Worm (Caenorhabditis elegans) whole organism, L1 larva: ENCODE data around the gene T23B7.2.

Experiments used
- C34B4.2 ChIP-seq: sonication (generic microtip); optimal IDR thresholded peaks from 2 replicates; lab custom pipeline; 2017; ENCODE audit warnings: mild to moderate bottlenecking, missing genetic modification characterization, missing compliant biosample characterization
- Y116A8C.19 ChIP-seq: sonication (generic microtip); optimal IDR thresholded peaks from 2 replicates; lab custom pipeline; 2016; ENCODE audit warnings: missing compliant biosample characterization, missing genetic modification characterization, borderline replicate concordance
- aha-1 ChIP-seq: fragments of 150-350 bp; optimal IDR thresholded peaks from 2 replicates; lab custom pipeline; 2014; ENCODE audit warnings: missing biosample characterization, missing genetic modification characterization
- alr-1 ChIP-seq: fragments of 200-800 bp; sonication (Bioruptor generic); optimal IDR thresholded peaks from 2 replicates; lab custom pipeline; 2018; ENCODE audit warnings: borderline replicate concordance, mild to moderate bottlenecking, missing genetic modification characterization, missing compliant biosample characterization
- ama-1 ChIP-seq: fragments of 150-350 bp; optimal IDR thresholded peaks from 2 replicates; lab custom pipeline; 2014
- blmp-1 ChIP-seq: fragments of 150-350 bp; optimal IDR thresholded peaks from 2 replicates; lab custom pipeline; 2014; ENCODE audit warnings: missing biosample characterization, missing genetic modification characterization
- ceh-90 ChIP-seq: sonication (generic microtip); optimal IDR thresholded peaks from 2 replicates; lab custom pipeline; 2016; ENCODE audit warnings: missing genetic modification characterization, missing compliant biosample characterization
- dpl-1 ChIP-seq, 3 experiments: fragments of 150-350 bp in 2 of 3; sonication (generic microtip) in 1 of 3; optimal IDR thresholded peaks; 2 replicates each; lab custom pipeline; 2014 to 2017; ENCODE audit warnings: missing biosample characterization in 3 of 3, missing genetic modification characterization in 3 of 3, missing genetic modification reagents in 3 of 3
- efl-1 ChIP-seq, 4 experiments: fragments of 150-350 bp; optimal IDR thresholded peaks in 3 of 4; peaks in 1 of 4; 1 replicate in 1 of 4; 2 replicates in 3 of 4; lab custom pipeline; 2014; ENCODE audit warnings: missing biosample characterization in 2 of 4, missing genetic modification characterization in 2 of 4, missing genetic modification reagents in 2 of 4
- efl-3 ChIP-seq: fragments of 200-800 bp; sonication (Bioruptor generic); optimal IDR thresholded peaks from 2 replicates; lab custom pipeline; 2018; ENCODE audit warnings: mild to moderate bottlenecking, missing genetic modification characterization, missing compliant biosample characterization
- egl-13 ChIP-seq: sonication (generic microtip); optimal IDR thresholded peaks from 2 replicates; lab custom pipeline; 2016; ENCODE audit warnings: missing genotype, missing genetic modification reagents, missing genetic modification characterization, missing compliant biosample characterization
- ets-5 ChIP-seq: fragments of 200-800 bp; sonication (Bioruptor generic); IDR thresholded peaks from 2 replicates; pipeline ENCODE4 v1.3.6; 2022; ENCODE audit warnings: missing genetic modification characterization, missing compliant biosample characterization
- fkh-10 ChIP-seq: sonication (generic microtip); optimal IDR thresholded peaks from 2 replicates; lab custom pipeline; 2017; ENCODE audit warnings: missing biosample characterization, missing genetic modification reagents, missing genetic modification characterization
- fkh-8 ChIP-seq: sonication (generic microtip); optimal IDR thresholded peaks from 2 replicates; lab custom pipeline; 2016; ENCODE audit warnings: mild to moderate bottlenecking, missing genetic modification characterization, missing compliant biosample characterization
- fos-1 ChIP-seq: fragments of 150-350 bp; optimal IDR thresholded peaks from 2 replicates; lab custom pipeline; 2014; ENCODE audit warnings: missing biosample characterization, missing genetic modification characterization
- grh-1 ChIP-seq: fragments of 200-800 bp; sonication (Bioruptor generic); IDR thresholded peaks from 2 replicates; pipeline ENCODE4 v1.3.6; 2022; ENCODE audit warnings: missing genetic modification reagents, missing genetic modification characterization, missing compliant biosample characterization
- hlh-17 ChIP-seq: fragments of 200-800 bp; sonication (Bioruptor generic); optimal IDR thresholded peaks from 2 replicates; lab custom pipeline; 2018; ENCODE audit warnings: missing genetic modification characterization, mild to moderate bottlenecking, missing compliant biosample characterization, moderate library complexity, borderline replicate concordance
- hpl-2 ChIP-seq: fragments of 150-350 bp; optimal IDR thresholded peaks from 2 replicates; lab custom pipeline; 2014; ENCODE audit warnings: missing biosample characterization, missing genetic modification reagents, missing genetic modification characterization
- irx-1 ChIP-seq: sonication (generic microtip); optimal IDR thresholded peaks from 2 replicates; lab custom pipeline; 2016; ENCODE audit warnings: missing genetic modification characterization, missing compliant biosample characterization
- isw-1 ChIP-seq: fragments of 200-800 bp; sonication (Bioruptor generic); IDR thresholded peaks from 2 replicates; pipeline ENCODE4 v1.3.6; 2022; ENCODE audit warnings: missing genetic modification characterization, missing compliant biosample characterization
- lin-13 ChIP-seq: fragments of 150-350 bp; optimal IDR thresholded peaks from 2 replicates; lab custom pipeline; 2014; ENCODE audit warnings: missing biosample characterization, missing genetic modification reagents, missing genetic modification characterization
- lin-14 ChIP-seq: fragments of 200-800 bp; sonication (Bioruptor generic); optimal IDR thresholded peaks from 2 replicates; lab custom pipeline; 2018; ENCODE audit warnings: mild to moderate bottlenecking, missing genetic modification characterization, moderate library complexity, missing compliant biosample characterization
- lin-35 ChIP-seq, 2 experiments: fragments of 150-350 bp; optimal IDR thresholded peaks; 2 replicates each; lab custom pipeline; 2014; ENCODE audit warnings: missing biosample characterization in 2 of 2, missing genetic modification characterization in 2 of 2, missing genetic modification reagents in 2 of 2
- lin-39 ChIP-seq: fragments of 150-350 bp; optimal IDR thresholded peaks from 2 replicates; lab custom pipeline; 2014; ENCODE audit warnings: missing biosample characterization, missing genetic modification reagents, missing genetic modification characterization
- lir-3 ChIP-seq: sonication (generic microtip); optimal IDR thresholded peaks from 2 replicates; lab custom pipeline; 2016; ENCODE audit warnings: mild to moderate bottlenecking, missing genetic modification characterization, moderate library complexity, missing compliant biosample characterization; ENCODE audit not compliant: poor library complexity
- lsy-2 ChIP-seq, 2 experiments: fragments of 150-350 bp; optimal IDR thresholded peaks; 2 replicates each; lab custom pipeline; 2014; ENCODE audit warnings: missing biosample characterization in 2 of 2, missing genetic modification characterization in 2 of 2
- mab-9 ChIP-seq: fragments of 200-800 bp; sonication (Bioruptor generic); IDR thresholded peaks from 2 replicates; pipeline ENCODE4 v1.3.6; 2022; ENCODE audit warnings: missing genetic modification reagents, missing genetic modification characterization, missing compliant biosample characterization
- mef-2 ChIP-seq: fragments of 150-350 bp; optimal IDR thresholded peaks from 2 replicates; lab custom pipeline; 2014; ENCODE audit warnings: missing biosample characterization, missing genetic modification characterization
- mep-1 ChIP-seq: fragments of 150-350 bp; optimal IDR thresholded peaks from 2 replicates; lab custom pipeline; 2014; ENCODE audit warnings: missing biosample characterization, missing genetic modification characterization
- nhr-19 ChIP-seq: fragments of 200-800 bp; sonication (Bioruptor generic); conservative IDR thresholded peaks from 2 replicates; pipeline ENCODE4 v1.3.6; 2022; ENCODE audit warnings: missing genetic modification characterization, missing compliant biosample characterization
- nhr-20 ChIP-seq: sonication (generic microtip); optimal IDR thresholded peaks from 2 replicates; lab custom pipeline; 2016; ENCODE audit warnings: mild to moderate bottlenecking, missing genetic modification characterization, missing compliant biosample characterization
- nhr-28 ChIP-seq: fragments of 150-350 bp; optimal IDR thresholded peaks from 2 replicates; lab custom pipeline; 2014; ENCODE audit warnings: missing biosample characterization, missing genetic modification characterization
- nhr-47 ChIP-seq: sonication (generic microtip); optimal IDR thresholded peaks from 2 replicates; lab custom pipeline; 2016; ENCODE audit warnings: mild to moderate bottlenecking, missing genetic modification characterization, moderate library complexity, missing compliant biosample characterization
- nhr-71 ChIP-seq: sonication (generic microtip); optimal IDR thresholded peaks from 2 replicates; lab custom pipeline; 2016; ENCODE audit warnings: mild to moderate bottlenecking, missing genetic modification characterization, moderate library complexity, missing compliant biosample characterization
- nhr-76 ChIP-seq: sonication (generic microtip); optimal IDR thresholded peaks from 2 replicates; lab custom pipeline; 2017; ENCODE audit warnings: missing biosample characterization, missing genetic modification characterization
- nhr-77 ChIP-seq: fragments of 150-350 bp; optimal IDR thresholded peaks from 2 replicates; lab custom pipeline; 2014; ENCODE audit warnings: missing biosample characterization, missing genetic modification characterization
- nhr-84 ChIP-seq: sonication (generic microtip); optimal IDR thresholded peaks from 2 replicates; lab custom pipeline; 2017; ENCODE audit warnings: missing biosample characterization, missing genetic modification characterization
- nhr-85 ChIP-seq: sonication (generic microtip); peaks from one replicate; lab custom pipeline; 2016; ENCODE audit warnings: missing genetic modification characterization, inconsistent platforms, missing compliant biosample characterization
- pax-3 ChIP-seq: fragments of 200-800 bp; sonication (Bioruptor generic); optimal IDR thresholded peaks from 2 replicates; lab custom pipeline; 2018; ENCODE audit warnings: mild to moderate bottlenecking, missing genetic modification characterization, moderate library complexity, missing compliant biosample characterization
- skn-1 ChIP-seq: fragments of 150-350 bp; optimal IDR thresholded peaks from 2 replicates; lab custom pipeline; 2014; ENCODE audit warnings: missing biosample characterization, missing genetic modification characterization
- snpc-4 ChIP-seq: fragments of 150-350 bp; optimal IDR thresholded peaks from 2 replicates; lab custom pipeline; 2014; ENCODE audit warnings: missing biosample characterization, missing genetic modification characterization
- sox-4 ChIP-seq: sonication (generic microtip); optimal IDR thresholded peaks from 2 replicates; lab custom pipeline; 2016; ENCODE audit warnings: missing genetic modification characterization, missing compliant biosample characterization
- tbx-2 ChIP-seq: sonication (generic microtip); optimal IDR thresholded peaks from 2 replicates; lab custom pipeline; 2016; ENCODE audit warnings: missing genetic modification characterization, missing compliant biosample characterization
- tlp-1 ChIP-seq: fragments of 150-350 bp; optimal IDR thresholded peaks from 2 replicates; lab custom pipeline; 2014; ENCODE audit warnings: missing biosample characterization, missing genetic modification characterization
- unc-30 ChIP-seq: sonication (generic microtip); optimal IDR thresholded peaks from 2 replicates; lab custom pipeline; 2017; ENCODE audit warnings: missing biosample characterization, missing genetic modification characterization
- unc-62 ChIP-seq: fragments of 150-350 bp; optimal IDR thresholded peaks from 2 replicates; lab custom pipeline; 2014; ENCODE audit warnings: missing biosample characterization, missing genetic modification reagents, missing genetic modification characterization
- unc-98 ChIP-seq: fragments of 200-800 bp; sonication (Bioruptor generic); IDR thresholded peaks from 2 replicates; pipeline ENCODE4 v1.3.6; 2022; ENCODE audit warnings: missing genetic modification characterization, missing compliant biosample characterization
- xbp-1 ChIP-seq: sonication (generic microtip); optimal IDR thresholded peaks from 2 replicates; lab custom pipeline; 2016; ENCODE audit warnings: missing genetic modification characterization, missing compliant biosample characterization
- zip-4 ChIP-seq: fragments of 200-800 bp; sonication (Bioruptor generic); optimal IDR thresholded peaks from 2 replicates; lab custom pipeline; 2018; ENCODE audit warnings: mild to moderate bottlenecking, missing genetic modification characterization, moderate library complexity, missing compliant biosample characterization
- ztf-4 ChIP-seq: fragments of 150-350 bp; optimal IDR thresholded peaks from 2 replicates; lab custom pipeline; 2014; ENCODE audit warnings: missing biosample characterization, missing genetic modification characterization

T23B7.2 gene

DNA sequence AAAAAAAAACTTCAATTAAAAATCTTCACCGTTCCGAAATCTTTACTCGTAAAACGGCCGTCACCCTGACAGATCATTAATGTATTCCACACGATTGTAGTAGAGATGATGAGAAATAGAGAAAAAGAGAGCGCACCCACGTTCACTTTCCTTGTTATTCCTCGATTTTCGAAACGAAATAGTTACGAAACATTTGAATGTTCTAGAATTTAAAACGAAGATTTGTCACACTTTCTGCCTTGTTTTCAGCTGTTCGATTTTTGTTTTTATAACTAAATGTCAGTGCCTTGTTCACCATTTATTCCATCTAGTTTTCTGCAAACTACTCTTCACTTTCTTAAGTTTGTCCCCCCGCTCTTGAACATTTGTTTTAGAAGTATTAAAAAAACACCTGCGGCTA lies 12.7 kb upstream of the T23B7.2 start:
- TF ChIP-seq nhr-77 (tag; lab: Kevin White, UChicago): no peak
- peak; percentile 19 for TF ChIP-seq blmp-1 (tag; lab: Kevin White, UChicago)
- no peak for TF ChIP-seq unc-98 (GFP tag; lab: Robert Waterston, UW)
- TF ChIP-seq skn-1 (tag; lab: Kevin White, UChicago): peak; percentile 64
- no peak for TF ChIP-seq efl-1 (optimal IDR thresholded peaks at IDR 0.05; lab: Kevin White, UChicago)
- TF ChIP-seq efl-1 (GFP tag; optimal IDR thresholded peaks at IDR 0.05 in 1 of 2; lab: Kevin White, UChicago): peak; percentile 11 to 91

DNA sequence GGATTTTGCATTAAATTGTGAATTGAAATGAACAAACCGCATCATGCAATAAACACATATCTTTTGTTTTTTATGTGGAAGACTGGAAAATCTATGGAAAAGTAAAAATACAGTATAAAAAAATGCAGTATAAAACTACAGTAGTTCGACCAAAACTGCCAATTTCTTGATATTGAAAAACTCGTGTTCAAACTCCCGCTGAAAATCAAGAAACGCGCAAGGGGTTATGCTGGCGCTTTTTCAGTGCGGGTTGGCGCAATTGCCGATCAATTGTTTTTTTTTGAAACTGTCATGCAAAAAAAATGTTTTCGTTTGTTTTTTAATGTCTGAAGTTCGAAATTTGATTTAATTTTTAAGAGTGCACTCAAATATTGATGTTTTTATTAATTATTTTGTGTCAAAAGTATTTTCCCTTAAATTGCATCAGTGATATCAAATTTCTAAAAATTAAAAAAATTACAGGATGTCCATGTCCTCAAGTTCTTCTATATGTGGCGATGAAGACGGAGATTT lies 9.6 kb upstream of the T23B7.2 start, which contains the start of gene dnj-9:
Gene dnj-9 (plus strand): TSS at position 463 of the 513 bp plus-strand sequence.
- TF ChIP-seq lin-14 (GFP tag; lab: Kevin White, UChicago) (peak; percentile 96), Y116A8C.19 (tag; lab: Kevin White, UChicago) (no peak), tlp-1 (tag; lab: Kevin White, UChicago) (no peak), mab-9 (GFP tag; lab: Robert Waterston, UW) (peak; percentile 85), blmp-1 (tag; lab: Kevin White, UChicago) (peak; percentile 85), nhr-20 (tag; lab: Kevin White, UChicago) (peak; percentile 98), snpc-4 (peak; percentile 91), nhr-19 (GFP tag; lab: Robert Waterston, UW) (peak; percentile 96), dpl-1 (GFP tag; optimal IDR thresholded peaks at IDR 0.05; lab: Kevin White, UChicago) (peak; percentile 99), efl-3 (GFP tag; lab: Kevin White, UChicago) (peak; percentile 51), nhr-76 (tag; lab: Kevin White, UChicago) (no peak), ceh-90 (tag; lab: Kevin White, UChicago) (peak; percentile 57), fkh-10 (GFP tag; lab: Kevin White, UChicago) (peak; percentile 86), ama-1 (peak; percentile 87), C34B4.2 (peak; percentile 39), ets-5 (GFP tag; lab: Robert Waterston, UW) (no peak), mef-2 (peak; percentile 44), nhr-85 (tag; lab: Kevin White, UChicago) (peak; percentile 97), hlh-17 (GFP tag; lab: Kevin White, UChicago) (no peak), nhr-47 (peak; percentile 97), grh-1 (GFP tag; lab: Robert Waterston, UW) (peak; percentile 95), sox-4 (tag; lab: Kevin White, UChicago) (peak; percentile 93), irx-1 (peak; percentile 93), alr-1 (tag; lab: Kevin White, UChicago) (no peak), fkh-8 (peak; percentile 92), xbp-1 (peak; percentile 96), skn-1 (tag; lab: Kevin White, UChicago) (peak; percentile 88), fos-1 (tag; lab: Kevin White, UChicago) (peak; percentile 90), nhr-84 (no peak), nhr-28 (tag; lab: Kevin White, UChicago) (peak; percentile 44), ztf-4 (tag; lab: Kevin White, UChicago) (peak; percentile 84), mep-1 (peak; percentile 99), nhr-71 (tag; lab: Kevin White, UChicago) (peak; percentile 98), lir-3 (tag; lab: Kevin White, UChicago) (peak; percentile 83), efl-1 (optimal IDR thresholded peaks at IDR 0.05; lab: Kevin White, UChicago) (peak; percentile 91 to 99), efl-1 (GFP tag; optimal IDR thresholded peaks at IDR 0.05 in 1 of 2; lab: Kevin White, UChicago) (peak; percentile 99 to 100), unc-30 (peak; percentile 57), aha-1 (tag; lab: Kevin White, UChicago) (peak; percentile 90), hpl-2 (peak; percentile 29), lin-35 (GFP tag; optimal IDR thresholded peaks at IDR 0.05; lab: Kevin White, UChicago) (peak; percentile 99), lin-13 (GFP tag; lab: Kevin White, UChicago) (peak; percentile 93), pax-3 (tag; lab: Kevin White, UChicago) (peak; percentile 86), lin-39 (tag; lab: Kevin White, UChicago) (peak; percentile 97), unc-62 (GFP tag; lab: Kevin White, UChicago) (no peak), lsy-2 (tag; optimal IDR thresholded peaks at IDR 0.05; lab: Kevin White, UChicago) (peak; percentile 95 to 96), zip-4 (GFP tag; lab: Kevin White, UChicago) (peak; percentile 89), tbx-2 (tag; lab: Kevin White, UChicago) (peak; percentile 97), egl-13 (peak; percentile 92), isw-1 (peak; percentile 91)
